Fruit fly (Drosophila melanogaster): ENCODE data around the gene CG43245.

The CG43245 gene

dm6 chr3L:10738347-10739108, 33.2 kb upstream of the CG43245 start:
- TF ChIP-seq CG14655 (GFP tag; optimal IDR thresholded peaks at IDR 0.05), result peak; percentile 91
- peak; percentile 60 for TF ChIP-seq Snoo (tag; optimal IDR thresholded peaks at IDR 0.05)
- peak; percentile 69 for TF ChIP-seq CG32121 (GFP tag; IDR thresholded peaks at IDR 0.05)
- TF ChIP-seq Pif1B (GFP tag; optimal IDR thresholded peaks at IDR 0.05), result peak; percentile 56
- peak; percentile 43 for TF ChIP-seq Pif1A (GFP tag; optimal IDR thresholded peaks at IDR 0.05)
- peak; percentile 81 for TF ChIP-seq D1 (tag; optimal IDR thresholded peaks at IDR 0.05)
- peak; percentile 87 for TF ChIP-seq CG15710 (tag; optimal IDR thresholded peaks at IDR 0.05)
- TF ChIP-seq CG8301 (tag; optimal IDR thresholded peaks at IDR 0.05), result peak; percentile 48
- peak; percentile 21; the same call in 1 of the 2 replicates for TF ChIP-seq CG12605 (GFP tag; IDR thresholded peaks at IDR 0.05)
- peak; percentile 65 for TF ChIP-seq Ets98B (GFP tag; IDR thresholded peaks at IDR 0.05)
- TF ChIP-seq CG10348 (GFP tag; IDR thresholded peaks at IDR 0.05), result no peak; the same call in 1 of the 2 replicates
- peak; percentile 67; the same call in 2 of the 3 replicates for TF ChIP-seq CG4496 (GFP tag; IDR thresholded peaks at IDR 0.05)
- TF ChIP-seq CG34367 (tag; optimal IDR thresholded peaks at IDR 0.05), result peak; percentile 18
- TF ChIP-seq CG8159 (tag; optimal IDR thresholded peaks at IDR 0.05), result peak; percentile 95
- TF ChIP-seq CG17806 (tag; optimal IDR thresholded peaks at IDR 0.05), result peak; percentile 69
- TF ChIP-seq rn (GFP tag; IDR thresholded peaks at IDR 0.05), result peak; percentile 61
- TF ChIP-seq fd96Ca (GFP tag; IDR thresholded peaks at IDR 0.05), result peak; percentile 71; the same call in 2 of the 3 replicates
- TF ChIP-seq gl (tag; optimal IDR thresholded peaks at IDR 0.05), result no peak
- peak; percentile 89 for TF ChIP-seq CG9948 (tag; optimal IDR thresholded peaks at IDR 0.05)
- peak; percentile 30 for TF ChIP-seq EcR (GFP tag; optimal IDR thresholded peaks at IDR 0.05)
- TF ChIP-seq CG13204 (GFP tag; optimal IDR thresholded peaks at IDR 0.05), result peak; percentile 25

dm6 chr3L:10739109-10739665, 32.5 kb upstream of the CG43245 start:
- TF ChIP-seq rn (GFP tag; IDR thresholded peaks at IDR 0.05) (no peak), D1 (tag; optimal IDR thresholded peaks at IDR 0.05) (no peak), CG12605 (GFP tag; IDR thresholded peaks at IDR 0.05) (no peak), Ets98B (GFP tag; IDR thresholded peaks at IDR 0.05) (no peak), EcR (GFP tag; optimal IDR thresholded peaks at IDR 0.05) (peak; percentile 65), CG13204 (GFP tag; optimal IDR thresholded peaks at IDR 0.05) (no peak), CG8301 (tag; optimal IDR thresholded peaks at IDR 0.05) (no peak), CG10348 (GFP tag; IDR thresholded peaks at IDR 0.05) (no peak), CG9948 (tag; optimal IDR thresholded peaks at IDR 0.05) (no peak), gl (tag; optimal IDR thresholded peaks at IDR 0.05) (peak; percentile 9), CG4496 (GFP tag; IDR thresholded peaks at IDR 0.05) (no peak), CG32121 (GFP tag; IDR thresholded peaks at IDR 0.05) (no peak), CG34367 (tag; optimal IDR thresholded peaks at IDR 0.05) (no peak), Pif1B (GFP tag; optimal IDR thresholded peaks at IDR 0.05) (no peak), fd96Ca (GFP tag; IDR thresholded peaks at IDR 0.05) (peak; percentile 33; the same call in 2 of the 3 replicates), CG14655 (GFP tag; optimal IDR thresholded peaks at IDR 0.05) (no peak), CG8159 (tag; optimal IDR thresholded peaks at IDR 0.05) (no peak), CG15710 (tag; optimal IDR thresholded peaks at IDR 0.05) (no peak)

- TF ChIP-seq CG4496 (GFP tag; IDR thresholded peaks at IDR 0.05), result peak; percentile 94
- TF ChIP-seq CG34367 (tag; optimal IDR thresholded peaks at IDR 0.05), result peak; percentile 85
- TF ChIP-seq Ets98B (GFP tag; IDR thresholded peaks at IDR 0.05), result peak; percentile 97
- TF ChIP-seq Snoo (tag; optimal IDR thresholded peaks at IDR 0.05), result peak; percentile 89
- TF ChIP-seq Pif1A (GFP tag; optimal IDR thresholded peaks at IDR 0.05), result peak; percentile 94
- TF ChIP-seq rn (GFP tag; IDR thresholded peaks at IDR 0.05), result peak; percentile 89
- TF ChIP-seq CG9948 (tag; optimal IDR thresholded peaks at IDR 0.05), result peak; percentile 96
- peak; percentile 85 for TF ChIP-seq fd96Ca (GFP tag; IDR thresholded peaks at IDR 0.05)
- peak; percentile 88 for TF ChIP-seq EcR (GFP tag; optimal IDR thresholded peaks at IDR 0.05)
- peak; percentile 98 for TF ChIP-seq CG8159 (tag; optimal IDR thresholded peaks at IDR 0.05)
- peak; percentile 94 for TF ChIP-seq CG17806 (tag; optimal IDR thresholded peaks at IDR 0.05)
- TF ChIP-seq CG15710 (tag; optimal IDR thresholded peaks at IDR 0.05), result peak; percentile 94
- TF ChIP-seq CG12605 (GFP tag; IDR thresholded peaks at IDR 0.05), result peak; percentile 87; the same call in 1 of the 2 replicates
- TF ChIP-seq CG8301 (tag; optimal IDR thresholded peaks at IDR 0.05), result peak; percentile 94
- peak; percentile 92 for TF ChIP-seq CG32121 (GFP tag; IDR thresholded peaks at IDR 0.05)
- peak; percentile 98 for TF ChIP-seq CG14655 (GFP tag; optimal IDR thresholded peaks at IDR 0.05)
- TF ChIP-seq D1 (tag; optimal IDR thresholded peaks at IDR 0.05), result peak; percentile 94
- TF ChIP-seq CG13204 (GFP tag; optimal IDR thresholded peaks at IDR 0.05), result peak; percentile 57
- peak; percentile 63 for TF ChIP-seq gl (tag; optimal IDR thresholded peaks at IDR 0.05)
- peak; percentile 72 for TF ChIP-seq CG10348 (GFP tag; IDR thresholded peaks at IDR 0.05)
- TF ChIP-seq Pif1B (GFP tag; optimal IDR thresholded peaks at IDR 0.05), result peak; percentile 96
These were observed 31.9 kb upstream of the CG43245 start for dm6 chr3L:10739666-10740417.

dm6 chr3L:10740707-10741106, 31.0 kb upstream of the CG43245 start:
- peak; percentile 59 for TF ChIP-seq Pif1B (GFP tag; optimal IDR thresholded peaks at IDR 0.05)
- TF ChIP-seq CG10348 (GFP tag; IDR thresholded peaks at IDR 0.05), result no peak
- TF ChIP-seq CG17806 (tag; optimal IDR thresholded peaks at IDR 0.05), result peak; percentile 72
- TF ChIP-seq CG9948 (tag; optimal IDR thresholded peaks at IDR 0.05), result peak; percentile 81
- no peak for TF ChIP-seq rn (GFP tag; IDR thresholded peaks at IDR 0.05)
- TF ChIP-seq Ets98B (GFP tag; IDR thresholded peaks at IDR 0.05), result no peak
- TF ChIP-seq Snoo (tag; optimal IDR thresholded peaks at IDR 0.05), result peak; percentile 55
- TF ChIP-seq CG8301 (tag; optimal IDR thresholded peaks at IDR 0.05), result peak; percentile 72
- TF ChIP-seq CG15710 (tag; optimal IDR thresholded peaks at IDR 0.05), result peak; percentile 75
- TF ChIP-seq CG4496 (GFP tag; IDR thresholded peaks at IDR 0.05), result peak; percentile 21; the same call in 1 of the 3 replicates
- TF ChIP-seq CG34367 (tag; optimal IDR thresholded peaks at IDR 0.05), result peak; percentile 68
- peak; percentile 69 for TF ChIP-seq CG14655 (GFP tag; optimal IDR thresholded peaks at IDR 0.05)
- TF ChIP-seq CG32121 (GFP tag; IDR thresholded peaks at IDR 0.05), result no peak
- no peak for TF ChIP-seq CG13204 (GFP tag; optimal IDR thresholded peaks at IDR 0.05)
- peak; percentile 79 for TF ChIP-seq CG8159 (tag; optimal IDR thresholded peaks at IDR 0.05)
- peak; percentile 59 for TF ChIP-seq Pif1A (GFP tag; optimal IDR thresholded peaks at IDR 0.05)
- no peak for TF ChIP-seq fd96Ca (GFP tag; IDR thresholded peaks at IDR 0.05)
- TF ChIP-seq gl (tag; optimal IDR thresholded peaks at IDR 0.05), result no peak
- TF ChIP-seq EcR (GFP tag; optimal IDR thresholded peaks at IDR 0.05), result no peak
- TF ChIP-seq CG12605 (GFP tag; IDR thresholded peaks at IDR 0.05), result no peak
- peak; percentile 73 for TF ChIP-seq D1 (tag; optimal IDR thresholded peaks at IDR 0.05)
